Worm (Caenorhabditis elegans) whole organism, late embryonic: ENCODE data around the gene twk-6.

Experiments used
- C08G9.2 ChIP-seq: sonication (generic microtip); optimal IDR thresholded peaks from 2 replicates; lab custom pipeline; 2016; ENCODE audit warnings: mild to moderate bottlenecking, missing genetic modification characterization, moderate library complexity, missing compliant biosample characterization
- K09A11.1 ChIP-seq: sonication (generic microtip); optimal IDR thresholded peaks from 2 replicates; lab custom pipeline; 2017; ENCODE audit warnings: antibody characterized with exemption, mild to moderate bottlenecking, missing genetic modification characterization, missing compliant biosample characterization; ENCODE audit not compliant: insufficient read depth
- ahr-1 ChIP-seq: sonication (generic microtip); optimal IDR thresholded peaks from 2 replicates; lab custom pipeline; 2016; ENCODE audit warnings: missing genetic modification characterization, missing compliant biosample characterization
- ama-1 ChIP-seq: fragments of 150-350 bp; optimal IDR thresholded peaks from 2 replicates; lab custom pipeline; 2014
- ceh-18 ChIP-seq: sonication (generic microtip); optimal IDR thresholded peaks from 2 replicates; lab custom pipeline; 2016; ENCODE audit warnings: missing genetic modification characterization, missing compliant biosample characterization
- ceh-22 ChIP-seq: sonication (generic microtip); optimal IDR thresholded peaks from 2 replicates; lab custom pipeline; 2017; ENCODE audit warnings: missing biosample characterization, missing genetic modification characterization
- ceh-24 ChIP-seq: sonication (generic microtip); optimal IDR thresholded peaks from 2 replicates; lab custom pipeline; 2016; ENCODE audit warnings: mild to moderate bottlenecking, missing genetic modification characterization, missing compliant biosample characterization
- ceh-30 ChIP-seq: fragments of 150-350 bp; optimal IDR thresholded peaks from 2 replicates; lab custom pipeline; 2014; ENCODE audit warnings: missing biosample characterization, missing genetic modification characterization
- ceh-48 ChIP-seq: sonication (generic microtip); optimal IDR thresholded peaks from 2 replicates; lab custom pipeline; 2016; ENCODE audit warnings: missing genetic modification characterization, inconsistent platforms, missing compliant biosample characterization
- ceh-6 ChIP-seq: fragments of 200-800 bp; sonication (Bioruptor generic); optimal IDR thresholded peaks from 2 replicates; lab custom pipeline; 2018; ENCODE audit warnings: mild to moderate bottlenecking, missing genetic modification characterization, missing compliant biosample characterization
- ceh-9 ChIP-seq: sonication (generic microtip); optimal IDR thresholded peaks from 2 replicates; lab custom pipeline; 2016; ENCODE audit warnings: mild to moderate bottlenecking, missing genetic modification characterization, inconsistent platforms, missing compliant biosample characterization
- che-1 ChIP-seq: sonication (generic microtip); optimal IDR thresholded peaks from 2 replicates; lab custom pipeline; 2016; ENCODE audit warnings: mild to moderate bottlenecking, missing genetic modification characterization, missing compliant biosample characterization
- dmd-4 ChIP-seq: sonication (generic microtip); optimal IDR thresholded peaks from 2 replicates; lab custom pipeline; 2016; ENCODE audit warnings: borderline replicate concordance, missing genetic modification characterization, missing compliant biosample characterization
- dve-1 ChIP-seq: sonication (generic microtip); optimal IDR thresholded peaks from 2 replicates; lab custom pipeline; 2017; ENCODE audit warnings: antibody characterized with exemption, mild to moderate bottlenecking, missing genetic modification characterization, missing compliant biosample characterization
- elt-4 ChIP-seq: sonication (generic microtip); optimal IDR thresholded peaks from 2 replicates; lab custom pipeline; 2016; ENCODE audit warnings: missing genetic modification characterization, missing compliant biosample characterization
- ets-4 ChIP-seq: sonication (generic microtip); optimal IDR thresholded peaks from 2 replicates; lab custom pipeline; 2016; ENCODE audit warnings: missing genetic modification characterization, missing compliant biosample characterization
- eyg-1 ChIP-seq: sonication (generic microtip); optimal IDR thresholded peaks from 2 replicates; lab custom pipeline; 2016; ENCODE audit warnings: missing genotype, missing genetic modification characterization, missing compliant biosample characterization
- fax-1 ChIP-seq: sonication (generic microtip); optimal IDR thresholded peaks from 2 replicates; lab custom pipeline; 2016; ENCODE audit warnings: missing genotype, missing genetic modification characterization, missing compliant biosample characterization
- fkh-10 ChIP-seq: fragments of 150-350 bp; optimal IDR thresholded peaks from 2 replicates; lab custom pipeline; 2014; ENCODE audit warnings: missing biosample characterization, missing genetic modification reagents, missing genetic modification characterization
- hlh-8 ChIP-seq: sonication (generic microtip); optimal IDR thresholded peaks from 2 replicates; lab custom pipeline; 2016; ENCODE audit warnings: missing genotype, missing genetic modification characterization, missing compliant biosample characterization
- mec-3 ChIP-seq: sonication (generic microtip); optimal IDR thresholded peaks from 2 replicates; lab custom pipeline; 2016; ENCODE audit warnings: borderline replicate concordance, missing genetic modification characterization, missing compliant biosample characterization
- nhr-11 ChIP-seq: fragments of 150-350 bp; optimal IDR thresholded peaks from 2 replicates; lab custom pipeline; 2014; ENCODE audit warnings: missing biosample characterization, missing genetic modification characterization
- npax-4 ChIP-seq: sonication (generic microtip); optimal IDR thresholded peaks from 2 replicates; lab custom pipeline; 2016; ENCODE audit warnings: missing genetic modification characterization, missing compliant biosample characterization
- odd-2 ChIP-seq: sonication (generic microtip); optimal IDR thresholded peaks from 2 replicates; lab custom pipeline; 2017; ENCODE audit warnings: antibody characterized with exemption, mild to moderate bottlenecking, missing genetic modification characterization, missing compliant biosample characterization
- pag-3 ChIP-seq: sonication (generic microtip); optimal IDR thresholded peaks from 2 replicates; lab custom pipeline; 2016; ENCODE audit warnings: missing compliant biosample characterization, missing genetic modification characterization, borderline replicate concordance
- pha-2 ChIP-seq: sonication (generic microtip); optimal IDR thresholded peaks from 2 replicates; lab custom pipeline; 2017; ENCODE audit warnings: mild to moderate bottlenecking, missing genetic modification characterization, missing compliant biosample characterization
- pros-1 ChIP-seq: fragments of 150-350 bp; optimal IDR thresholded peaks from 2 replicates; lab custom pipeline; 2014; ENCODE audit warnings: missing biosample characterization, missing genetic modification reagents, missing genetic modification characterization
- rnt-1 ChIP-seq: sonication (generic microtip); optimal IDR thresholded peaks from 2 replicates; lab custom pipeline; 2016; ENCODE audit warnings: missing genetic modification characterization, missing compliant biosample characterization
- sdc-2 ChIP-seq: sonication (generic microtip); optimal IDR thresholded peaks from 2 replicates; lab custom pipeline; 2016; ENCODE audit warnings: missing genotype, missing genetic modification characterization, missing compliant biosample characterization
- sox-4 ChIP-seq: sonication (generic microtip); optimal IDR thresholded peaks from 2 replicates; lab custom pipeline; 2017; ENCODE audit warnings: mild to moderate bottlenecking, missing genetic modification characterization, inconsistent platforms, missing compliant biosample characterization
- tbx-7 ChIP-seq: sonication (generic microtip); optimal IDR thresholded peaks from 2 replicates; lab custom pipeline; 2016; ENCODE audit warnings: missing genotype, missing genetic modification characterization, missing compliant biosample characterization
- unc-3 ChIP-seq, 2 experiments: fragments of 200-800 bp in 1 of 2; sonication (Bioruptor generic) in 1 of 2; sonication (generic microtip) in 1 of 2; conservative IDR thresholded peaks in 1 of 2; optimal IDR thresholded peaks in 1 of 2; 2 replicates each; pipeline versions ENCODE4 v1.3.6 to Lab custom; 2016 to 2022; ENCODE audit warnings: missing compliant biosample characterization in 2 of 2, missing genetic modification characterization in 2 of 2, missing genetic modification reagents in 1 of 2
- unc-42 ChIP-seq: sonication (generic microtip); optimal IDR thresholded peaks from 2 replicates; lab custom pipeline; 2016; ENCODE audit warnings: missing genotype, missing genetic modification characterization, missing compliant biosample characterization
- unc-55 ChIP-seq: sonication (generic microtip); optimal IDR thresholded peaks from 2 replicates; lab custom pipeline; 2017; ENCODE audit warnings: missing biosample characterization, missing genetic modification reagents, missing genetic modification characterization
- unc-86 ChIP-seq: sonication (generic microtip); optimal IDR thresholded peaks from 2 replicates; lab custom pipeline; 2016; ENCODE audit warnings: missing genetic modification characterization, missing compliant biosample characterization

The twk-6 gene

ce11 chrIII:4723922-4724321, 18.8 kb upstream of the twk-6 start:
- no peak for TF ChIP-seq unc-86
- TF ChIP-seq rnt-1 (tag; lab: Kevin White, UChicago): no peak
- TF ChIP-seq unc-42 (tag; lab: Kevin White, UChicago): peak; percentile 17
- TF ChIP-seq ceh-18 (tag; lab: Kevin White, UChicago): peak; percentile 14
- TF ChIP-seq fax-1: no peak
- TF ChIP-seq hlh-8 (tag; lab: Kevin White, UChicago): no peak
- TF ChIP-seq ceh-9 (tag; lab: Kevin White, UChicago): no peak
- no peak for TF ChIP-seq unc-55 (GFP tag; lab: Kevin White, UChicago)
- no peak for TF ChIP-seq C08G9.2 (tag; lab: Kevin White, UChicago)
- no peak for TF ChIP-seq che-1 (tag; lab: Kevin White, UChicago)

ce11 chrIII:4731295-4731988, 11.3 kb upstream of the twk-6 start, which contains the start of gene F17C8.3:
F17C8.3 (plus strand) TSS chrIII:4731938.
- TF ChIP-seq pag-3 (tag; lab: Kevin White, UChicago) (no peak), ceh-18 (tag; lab: Kevin White, UChicago) (peak; percentile 69), unc-55 (GFP tag; lab: Kevin White, UChicago) (no peak)

ce11 chrIII:4734056-4734455, 8.7 kb upstream of the twk-6 start, which contains the start of gene F17C8.9:
F17C8.9 (plus strand) TSS chrIII:4734356.
- TF ChIP-seq fax-1 (no peak), ceh-24 (tag; lab: Kevin White, UChicago) (no peak), pha-2 (no peak), odd-2 (tag; lab: Kevin White, UChicago) (no peak), pros-1 (tag; lab: Kevin White, UChicago) (no peak), ceh-6 (no peak), ahr-1 (tag; lab: Kevin White, UChicago) (no peak), rnt-1 (tag; lab: Kevin White, UChicago) (no peak), eyg-1 (tag; lab: Kevin White, UChicago) (no peak), ceh-48 (tag; lab: Kevin White, UChicago) (no peak), fkh-10 (GFP tag; lab: Kevin White, UChicago) (no peak)

ce11 chrIII:4735443-4735842, 7.3 kb upstream of the twk-6 start, which contains the start of gene F17C8.7:
F17C8.7 (plus strand) TSS chrIII:4735743.
- no peak for TF ChIP-seq dmd-4 (tag; lab: Kevin White, UChicago)
- TF ChIP-seq ama-1 (lab: Kevin White, UChicago): no peak
- no peak for TF ChIP-seq elt-4
- no peak for TF ChIP-seq rnt-1 (tag; lab: Kevin White, UChicago)
- no peak for TF ChIP-seq sdc-2 (tag; lab: Kevin White, UChicago)
- no peak for TF ChIP-seq ceh-48 (tag; lab: Kevin White, UChicago)
- TF ChIP-seq ceh-22 (tag; lab: Kevin White, UChicago): no peak
- TF ChIP-seq sox-4 (tag; lab: Kevin White, UChicago): no peak
- no peak for TF ChIP-seq npax-4 (tag; lab: Kevin White, UChicago)
- TF ChIP-seq nhr-11 (tag; lab: Kevin White, UChicago): no peak
- no peak for TF ChIP-seq dve-1 (tag; lab: Kevin White, UChicago)
- TF ChIP-seq tbx-7 (tag; lab: Kevin White, UChicago): no peak
- TF ChIP-seq mec-3 (tag; lab: Kevin White, UChicago): no peak
- TF ChIP-seq ceh-9 (tag; lab: Kevin White, UChicago): no peak
- no peak for TF ChIP-seq pros-1 (tag; lab: Kevin White, UChicago)
- TF ChIP-seq unc-3 (GFP tag; conservative IDR thresholded peaks at IDR 0.05; lab: Robert Waterston, UW): no peak
- no peak for TF ChIP-seq unc-3 (tag; optimal IDR thresholded peaks at IDR 0.05; lab: Kevin White, UChicago)
- TF ChIP-seq K09A11.1: no peak
- no peak for TF ChIP-seq ceh-30
- TF ChIP-seq ets-4 (tag; lab: Kevin White, UChicago): no peak
